Worm (Caenorhabditis elegans) whole organism, L2 larva: ENCODE results near the gene decr-1.2.

Experiments
- R02D3.7 ChIP-seq: fragments of 150-350 bp; optimal IDR thresholded peaks from 2 replicates; lab custom pipeline; 2014; ENCODE audit warnings: missing biosample characterization, missing genetic modification characterization
- ama-1 ChIP-seq: fragments of 150-350 bp; optimal IDR thresholded peaks from 2 replicates; lab custom pipeline; 2018; ENCODE audit warnings: inconsistent platforms
- blmp-1 ChIP-seq: sonication (generic microtip); optimal IDR thresholded peaks from 2 replicates; lab custom pipeline; 2017; ENCODE audit warnings: missing genetic modification characterization, mild to moderate bottlenecking, missing compliant biosample characterization, antibody characterized with exemption, moderate library complexity; ENCODE audit not compliant: insufficient read depth
- nhr-23 ChIP-seq: fragments of 150-350 bp; optimal IDR thresholded peaks from 2 replicates; lab custom pipeline; 2014; ENCODE audit warnings: missing biosample characterization, missing genetic modification reagents, missing genetic modification characterization
- nhr-6 ChIP-seq: fragments of 150-350 bp; optimal IDR thresholded peaks from 2 replicates; lab custom pipeline; 2014; ENCODE audit warnings: missing biosample characterization, missing genetic modification characterization
- skn-1 ChIP-seq: sonication (generic microtip); optimal IDR thresholded peaks from 2 replicates; lab custom pipeline; 2017; ENCODE audit warnings: missing biosample characterization, missing genetic modification characterization
- unc-62 ChIP-seq: fragments of 150-350 bp; optimal IDR thresholded peaks from 2 replicates; lab custom pipeline; 2014; ENCODE audit warnings: missing biosample characterization, missing genetic modification reagents, missing genetic modification characterization
- ztf-11 ChIP-seq: sonication (generic microtip); optimal IDR thresholded peaks from 2 replicates; lab custom pipeline; 2017; ENCODE audit warnings: missing biosample characterization, missing genetic modification characterization

ce11 chrII:8585036-8585627 is 39.7 kb downstream of the decr-1.2 start, which contains the start of gene F54C9.11:
- no peak for TF ChIP-seq blmp-1
- TF ChIP-seq skn-1 (tag; lab: Kevin White, UChicago): no peak
- TF ChIP-seq ztf-11 (tag; lab: Kevin White, UChicago): no peak
- TF ChIP-seq nhr-23 (tag; lab: Kevin White, UChicago): no peak
- TF ChIP-seq nhr-6: no peak
- no peak for TF ChIP-seq R02D3.7 (tag; lab: Kevin White, UChicago)
- TF ChIP-seq ama-1: no peak
- TF ChIP-seq unc-62 (GFP tag; lab: Kevin White, UChicago): no peak
